Fruit fly (Drosophila melanogaster) whole organism, embryonic: Measurements from ENCODE around the gene mus302.

ENCODE experiments used
- Ada2b ChIP-seq: fragments of 200-800 bp; sonication (Bioruptor generic); IDR thresholded peaks from 2 replicates; pipeline ENCODE4 v1.3.6; 2022; ENCODE audit warnings: missing biosample characterization, missing genetic modification characterization
- Asciz ChIP-seq: fragments of 200-800 bp; sonication (Bioruptor generic); optimal IDR thresholded peaks from 2 replicates; lab custom pipeline; 2017; ENCODE audit warnings: missing biosample characterization, mild to moderate bottlenecking, missing genetic modification characterization, missing genetic modification reagents
- CG10366 ChIP-seq: fragments of 200-800 bp; sonication (Bioruptor generic); IDR thresholded peaks from 2 replicates; pipeline ENCODE4 v1.3.6; 2022; ENCODE audit warnings: missing biosample characterization, missing genetic modification characterization
- CG11504 ChIP-seq: fragments of 200-800 bp; sonication (Bioruptor generic); optimal IDR thresholded peaks from 3 replicates; lab custom pipeline; 2019; ENCODE audit warnings: missing biosample characterization, mild to moderate bottlenecking, missing genetic modification characterization, moderate library complexity
- CG12942 ChIP-seq: fragments of 200-800 bp; sonication (Bioruptor generic); optimal IDR thresholded peaks from 3 replicates; lab custom pipeline; 2016; ENCODE audit warnings: missing biosample characterization, missing genetic modification characterization
- CG13123 ChIP-seq: fragments of 200-800 bp; sonication (Bioruptor generic); optimal IDR thresholded peaks from 2 replicates; lab custom pipeline; 2016; ENCODE audit warnings: missing biosample characterization, missing genetic modification characterization
- CG13894 ChIP-seq: fragments of 200-800 bp; sonication (Bioruptor generic); optimal IDR thresholded peaks from 3 replicates; lab custom pipeline; 2018; ENCODE audit warnings: missing biosample characterization, mild to moderate bottlenecking, missing genetic modification characterization, moderate library complexity
- CG14014 ChIP-seq: fragments of 200-800 bp; sonication (Bioruptor generic); IDR thresholded peaks from 2 replicates; pipeline ENCODE4 v1.3.6; 2022; ENCODE audit warnings: missing biosample characterization, missing genetic modification characterization
- CG14710 ChIP-seq: fragments of 200-800 bp; sonication (Bioruptor generic); optimal IDR thresholded peaks from 3 replicates; lab custom pipeline; 2019; ENCODE audit warnings: missing biosample characterization, mild to moderate bottlenecking, missing genetic modification characterization, moderate library complexity
- CG15479 ChIP-seq: fragments of 200-800 bp; sonication (Bioruptor generic); optimal IDR thresholded peaks from 3 replicates; lab custom pipeline; 2019; ENCODE audit warnings: missing biosample characterization, mild to moderate bottlenecking, missing genetic modification characterization, moderate library complexity
- CG17359 ChIP-seq: fragments of 200-800 bp; sonication (Bioruptor generic); optimal IDR thresholded peaks from 3 replicates; lab custom pipeline; 2018; ENCODE audit warnings: missing biosample characterization, mild to moderate bottlenecking, missing genetic modification characterization, moderate library complexity
- CG1792 ChIP-seq: fragments of 200-800 bp; sonication (Bioruptor generic); optimal IDR thresholded peaks from 2 replicates; lab custom pipeline; 2016; ENCODE audit warnings: missing biosample characterization, missing genetic modification characterization
- CG18599 ChIP-seq: fragments of 200-800 bp; sonication (Bioruptor generic); optimal IDR thresholded peaks from 3 replicates; lab custom pipeline; 2017; ENCODE audit warnings: missing biosample characterization, missing genetic modification characterization, mild to moderate bottlenecking, moderate library complexity, missing genetic modification reagents
- CG2712 ChIP-seq: fragments of 200-800 bp; optimal IDR thresholded peaks from 3 replicates; lab custom pipeline; 2019; ENCODE audit warnings: missing biosample characterization, mild to moderate bottlenecking, missing genetic modification characterization, moderate library complexity
- CG30020 ChIP-seq: fragments of 200-800 bp; optimal IDR thresholded peaks from 2 replicates; lab custom pipeline; 2019; ENCODE audit warnings: missing biosample characterization, mild to moderate bottlenecking, missing genetic modification characterization, moderate library complexity
- CG4328 ChIP-seq: fragments of 200-800 bp; sonication (Bioruptor generic); optimal IDR thresholded peaks from 3 replicates; lab custom pipeline; 2017; ENCODE audit warnings: missing biosample characterization, missing genetic modification reagents, missing genetic modification characterization
- CG5953 ChIP-seq: fragments of 200-800 bp; sonication (Bioruptor generic); IDR thresholded peaks from 2 replicates; pipeline ENCODE4 v1.3.6; 2022; ENCODE audit warnings: missing biosample characterization, missing genetic modification characterization
- CG8089 ChIP-seq: fragments of 200-800 bp; sonication (Bioruptor generic); optimal IDR thresholded peaks from 3 replicates; lab custom pipeline; 2016; ENCODE audit warnings: missing biosample characterization, missing genetic modification characterization
- CoRest ChIP-seq: fragments of 200-800 bp; sonication (Bioruptor generic); optimal IDR thresholded peaks from 3 replicates; lab custom pipeline; 2018; ENCODE audit warnings: missing biosample characterization, mild to moderate bottlenecking, missing genetic modification characterization, moderate library complexity
- Deaf1 ChIP-seq: fragments of 200-800 bp; optimal IDR thresholded peaks from 3 replicates; lab custom pipeline; 2019; ENCODE audit warnings: missing biosample characterization, mild to moderate bottlenecking, missing genetic modification characterization, moderate library complexity
- Eip74EF ChIP-seq, 2 experiments: fragments of 200-800 bp in 1 of 2; fragments of >200 bp in 1 of 2; sonication (Bioruptor generic) in 1 of 2; optimal IDR thresholded peaks; 2 replicates each; lab custom pipeline; 2017 to 2019; ENCODE audit warnings: missing biosample characterization in 2 of 2, missing genetic modification characterization in 2 of 2, mild to moderate bottlenecking in 1 of 2, moderate library complexity in 1 of 2
- GATAe ChIP-seq: fragments of 200-800 bp; sonication (Bioruptor generic); conservative IDR thresholded peaks from 2 replicates; pipeline ENCODE4 v1.3.6; 2022; ENCODE audit warnings: missing biosample characterization, missing genetic modification characterization
- HmgD ChIP-seq: fragments of 200-800 bp; sonication (Bioruptor generic); optimal IDR thresholded peaks from 3 replicates; lab custom pipeline; 2016; ENCODE audit warnings: missing biosample characterization, missing genetic modification characterization
- HmgZ ChIP-seq: fragments of 200-800 bp; sonication (Bioruptor generic); optimal IDR thresholded peaks from 2 replicates; lab custom pipeline; 2018; ENCODE audit warnings: missing biosample characterization, mild to moderate bottlenecking, missing genetic modification characterization
- Hr39 ChIP-seq: fragments of >200 bp; optimal IDR thresholded peaks from 2 replicates; lab custom pipeline; 2017
- Lpt ChIP-seq: fragments of >200 bp; optimal IDR thresholded peaks from 2 replicates; lab custom pipeline; 2018; ENCODE audit warnings: missing biosample characterization, missing genetic modification characterization
- Scr ChIP-seq: fragments of 200-800 bp; sonication (Bioruptor generic); IDR thresholded peaks from 2 replicates; pipeline ENCODE4 v1.3.6; 2022; ENCODE audit warnings: missing biosample characterization, missing genetic modification characterization; ENCODE audit not compliant: partially characterized antibody
- amos ChIP-seq: fragments of 200-800 bp; sonication (Bioruptor generic); IDR thresholded peaks from 2 replicates; pipeline ENCODE4 v1.3.6; 2022; ENCODE audit warnings: missing biosample characterization, missing genetic modification characterization; ENCODE audit not compliant: partially characterized antibody
- aop ChIP-seq: fragments of 200-800 bp; sonication (Bioruptor generic); IDR thresholded peaks from 2 replicates; pipeline ENCODE4 v1.3.6; 2022; ENCODE audit warnings: missing biosample characterization, missing genetic modification characterization
- ash1 ChIP-seq: fragments of 200-800 bp; sonication (Bioruptor generic); optimal IDR thresholded peaks from 2 replicates; lab custom pipeline; 2018; ENCODE audit warnings: missing biosample characterization, mild to moderate bottlenecking, missing genetic modification characterization
- cg ChIP-seq: fragments of 200-800 bp; sonication (Bioruptor generic); optimal IDR thresholded peaks from 3 replicates; lab custom pipeline; 2019; ENCODE audit warnings: missing biosample characterization, mild to moderate bottlenecking, missing genetic modification characterization, moderate library complexity
- chinmo ChIP-seq: fragments of 200-800 bp; sonication (Bioruptor generic); IDR thresholded peaks from 4 replicates; pipeline ENCODE4 v1.3.6; 2022; ENCODE audit warnings: missing biosample characterization, missing genetic modification characterization; ENCODE audit not compliant: partially characterized antibody
- danr ChIP-seq: fragments of 200-800 bp; sonication (Bioruptor generic); IDR thresholded peaks from 2 replicates; pipeline ENCODE4 v1.3.6; 2022; ENCODE audit warnings: missing biosample characterization, missing genetic modification characterization
- dm ChIP-seq: fragments of 200-800 bp; sonication (Bioruptor generic); optimal IDR thresholded peaks from 3 replicates; lab custom pipeline; 2016; ENCODE audit warnings: missing biosample characterization, missing genetic modification characterization
- emc ChIP-seq: fragments of 200-800 bp; sonication (Bioruptor generic); optimal IDR thresholded peaks from 2 replicates; lab custom pipeline; 2016; ENCODE audit warnings: missing biosample characterization, missing genetic modification characterization
- ems ChIP-seq: fragments of 200-800 bp; sonication (Bioruptor generic); optimal IDR thresholded peaks from 3 replicates; lab custom pipeline; 2016; ENCODE audit warnings: missing biosample characterization, missing genetic modification characterization
- gcm2 ChIP-seq: fragments of 200-800 bp; sonication (Bioruptor generic); optimal IDR thresholded peaks from 2 replicates; lab custom pipeline; 2016; ENCODE audit warnings: missing biosample characterization, missing genetic modification characterization
- hkb ChIP-seq, 2 experiments: fragments of 200-800 bp in 1 of 2; fragments of >200 bp in 1 of 2; sonication (Bioruptor generic) in 1 of 2; IDR thresholded peaks in 1 of 2; optimal IDR thresholded peaks in 1 of 2; 2 replicates each; pipeline versions ENCODE4 v1.3.6 to Lab custom; 2017 to 2022; ENCODE audit warnings: missing biosample characterization in 1 of 2, missing genetic modification characterization in 1 of 2
- ken ChIP-seq: fragments of 200-800 bp; sonication (Bioruptor generic); IDR thresholded peaks from 3 replicates; pipeline ENCODE4 v1.3.6; 2022; ENCODE audit warnings: missing biosample characterization, missing genetic modification characterization
- lab ChIP-seq: fragments of 200-800 bp; sonication (Bioruptor generic); optimal IDR thresholded peaks from 3 replicates; lab custom pipeline; 2017; ENCODE audit warnings: missing biosample characterization, missing genetic modification characterization, mild to moderate bottlenecking, moderate library complexity, missing genetic modification reagents
- pros ChIP-seq: fragments of 200-800 bp; sonication (Bioruptor generic); optimal IDR thresholded peaks from 3 replicates; lab custom pipeline; 2019; ENCODE audit warnings: missing biosample characterization, mild to moderate bottlenecking, missing genetic modification characterization, moderate library complexity
- sc ChIP-seq, 3 experiments: fragments of >200 bp in 2 of 3; fragments of 200-800 bp in 1 of 3; sonication (Bioruptor generic) in 1 of 3; optimal IDR thresholded peaks; 2 replicates in 2 of 3; 3 replicates in 1 of 3; lab custom pipeline; 2017; ENCODE audit warnings: mild to moderate bottlenecking in 1 of 3, missing biosample characterization in 1 of 3, missing genetic modification characterization in 1 of 3, missing genetic modification reagents in 1 of 3
- sna ChIP-seq: fragments of 200-800 bp; sonication (Bioruptor generic); IDR thresholded peaks from 2 replicates; pipeline ENCODE4 v1.3.6; 2022; ENCODE audit warnings: missing biosample characterization, missing genetic modification characterization; ENCODE audit not compliant: partially characterized antibody
- tap ChIP-seq: fragments of 200-800 bp; optimal IDR thresholded peaks from 3 replicates; lab custom pipeline; 2019; ENCODE audit warnings: missing biosample characterization, mild to moderate bottlenecking, missing genetic modification characterization, moderate library complexity
- vnd ChIP-seq: fragments of 200-800 bp; sonication (Bioruptor generic); IDR thresholded peaks from 3 replicates; pipeline ENCODE4 v1.3.6; 2022; ENCODE audit warnings: missing biosample characterization, missing genetic modification characterization; ENCODE audit not compliant: partially characterized antibody
- wdn ChIP-seq: fragments of 200-800 bp; sonication (Bioruptor generic); IDR thresholded peaks from 2 replicates; pipeline ENCODE4 v1.3.6; 2022; ENCODE audit warnings: missing biosample characterization, missing genetic modification characterization
- yki ChIP-seq: fragments of >200 bp; optimal IDR thresholded peaks from 3 replicates; lab custom pipeline; 2018
- z ChIP-seq: fragments of 200-800 bp; sonication (Bioruptor generic); IDR thresholded peaks from 3 replicates; pipeline ENCODE4 v1.3.6; 2022; ENCODE audit warnings: missing biosample characterization, missing genetic modification characterization
- zfh2 ChIP-seq: fragments of 200-800 bp; sonication (Bioruptor generic); optimal IDR thresholded peaks from 2 replicates; lab custom pipeline; 2016; ENCODE audit warnings: missing biosample characterization, missing genetic modification characterization

Gene mus302

dm6 chr3L:16779704-16780173 lies at the start of gene mus302, which contains the start of gene CG9705 (continued):
- TF ChIP-seq Scr (peak; percentile 80), Ada2b (GFP tag; lab: Robert Waterston, UW) (peak; percentile 36; the same call in 1 of the 2 replicates), wdn (no peak), GATAe (GFP tag; lab: Robert Waterston, UW) (no peak), gcm2 (GFP tag; lab: Kevin White, UChicago) (no peak), vnd (GFP tag; lab: Robert Waterston, UW) (peak; percentile 61; the same call in 2 of the 3 replicates), dm (no peak), sna (GFP tag; lab: Robert Waterston, UW) (peak; percentile 56; the same call in 1 of the 2 replicates), ash1 (GFP tag; lab: Kevin White, UChicago) (no peak), pros (GFP tag; lab: Kevin White, UChicago) (no peak), CG13123 (GFP tag; lab: Kevin White, UChicago) (no peak), CG18599 (GFP tag; lab: Kevin White, UChicago) (peak; percentile 24), z (GFP tag; lab: Robert Waterston, UW) (no peak), HmgZ (tag; lab: Kevin White, UChicago) (no peak), lab (GFP tag; lab: Kevin White, UChicago) (no peak), CG8089 (GFP tag; lab: Kevin White, UChicago) (no peak), CG12942 (GFP tag; lab: Kevin White, UChicago) (peak; percentile 40), CG30020 (tag; lab: Kevin White, UChicago) (peak; percentile 86), Deaf1 (tag; lab: Kevin White, UChicago) (no peak), CG15479 (no peak), CG14710 (tag; lab: Kevin White, UChicago) (peak; percentile 78), yki (lab: Kevin White, UChicago) (no peak), CG14014 (GFP tag; lab: Robert Waterston, UW) (0 out of 2 replicates have a peak, but pooled peaks have one; percentile 27), ems (no peak), amos (GFP tag; lab: Robert Waterston, UW) (peak; percentile 56), CoRest (peak; percentile 75), CG2712 (tag; lab: Kevin White, UChicago) (peak; percentile 73), zfh2 (peak; percentile 26), Eip74EF (GFP tag; optimal IDR thresholded peaks at IDR 0.05; lab: Kevin White, UChicago) (no peak), sc (optimal IDR thresholded peaks at IDR 0.05; lab: Kevin White, UChicago) (no peak), sc (GFP tag; optimal IDR thresholded peaks at IDR 0.05; lab: Kevin White, UChicago) (no peak), CG11504 (no peak), CG5953 (no peak), chinmo (GFP tag; lab: Robert Waterston, UW) (no peak), ken (GFP tag; lab: Robert Waterston, UW) (0 out of 3 replicates have a peak, but pooled peaks have one; percentile 19), Hr39 (lab: Kevin White, UChicago) (no peak), CG10366 (GFP tag; lab: Robert Waterston, UW) (peak; percentile 38; the same call in 1 of the 2 replicates), CG17359 (peak; percentile 49), aop (GFP tag; lab: Robert Waterston, UW) (no peak), CG4328 (no peak), Lpt (no peak), cg (GFP tag; lab: Kevin White, UChicago) (no peak), tap (tag; lab: Kevin White, UChicago) (peak; percentile 1), emc (GFP tag; lab: Kevin White, UChicago) (no peak), CG13894 (tag; lab: Kevin White, UChicago) (no peak), danr (GFP tag; lab: Robert Waterston, UW) (no peak), CG1792 (GFP tag; lab: Kevin White, UChicago) (no peak), hkb (optimal IDR thresholded peaks at IDR 0.05; lab: Kevin White, UChicago) (no peak), hkb (GFP tag; IDR thresholded peaks at IDR 0.05; lab: Robert Waterston, UW) (0 out of 2 replicates have a peak, but pooled peaks have one; percentile 17), HmgD (GFP tag; lab: Kevin White, UChicago) (no peak), Asciz (no peak)
